Fruit fly (Drosophila melanogaster): Measurements from ENCODE around the gene Tom20.
A peak's percentile ranks its signal among the peaks of the same experiment; 100 is the strongest.

Gene Tom20

DNA sequence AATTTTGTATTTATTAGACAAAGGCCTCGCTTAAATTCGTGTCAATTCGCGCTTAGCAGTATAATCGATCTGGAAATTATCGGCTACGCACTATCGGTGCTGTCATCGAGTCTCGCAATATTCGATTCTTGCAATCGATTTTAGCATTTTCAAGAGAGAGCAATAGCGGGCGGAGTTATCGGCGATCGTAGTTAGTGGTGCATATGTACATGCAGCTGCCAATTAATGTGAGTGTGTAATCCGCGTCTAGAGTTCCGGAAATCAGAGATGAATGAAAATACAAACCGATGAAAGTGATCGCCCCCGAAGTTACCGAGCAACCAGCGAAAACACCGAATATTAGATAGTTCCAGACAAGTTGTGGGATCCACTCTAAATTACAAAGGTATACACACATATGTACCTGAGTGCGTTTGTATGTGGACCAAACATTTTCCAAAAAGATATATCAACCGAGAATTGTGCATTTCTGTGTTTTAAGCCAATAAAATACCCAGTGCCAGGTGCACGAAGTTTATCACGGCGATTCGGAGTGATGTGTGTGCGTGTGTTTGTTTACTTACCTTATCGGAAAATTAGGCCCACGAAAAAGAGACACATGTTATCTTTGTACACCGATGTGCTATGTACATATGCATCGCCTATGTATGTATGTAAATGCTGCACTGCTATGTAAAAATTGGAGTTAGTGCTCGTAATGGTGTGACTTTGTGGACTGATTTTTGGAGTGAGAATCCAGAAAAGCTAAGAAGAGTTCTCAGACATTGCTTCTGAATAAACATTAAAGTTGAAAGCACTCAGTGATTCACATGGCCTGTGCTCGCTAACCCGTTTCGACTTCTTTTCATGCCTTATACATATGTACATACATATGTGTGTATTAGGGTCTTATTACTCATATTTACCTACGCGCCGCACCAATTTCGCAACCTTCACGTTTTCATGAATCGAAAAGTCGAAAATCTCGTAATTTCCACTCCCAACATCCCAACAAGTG is 6.1 kb downstream of the Tom20 start (continued):
- TF ChIP-seq Rfx (GFP tag; IDR thresholded peaks at IDR 0.05), result no peak
- TF ChIP-seq exex (tag; optimal IDR thresholded peaks at IDR 0.05), result no peak
- TF ChIP-seq CG32767 (GFP tag; IDR thresholded peaks at IDR 0.05), result peak; percentile 63; the same call in 1 of the 2 replicates
- TF ChIP-seq ap (GFP tag; IDR thresholded peaks at IDR 0.05), result no peak
- peak; percentile 36 for TF ChIP-seq CG17568 (GFP tag; optimal IDR thresholded peaks at IDR 0.05)
- TF ChIP-seq crol (GFP tag; IDR thresholded peaks at IDR 0.05), result no peak
- peak; percentile 93 for TF ChIP-seq CG16813 (GFP tag; IDR thresholded peaks at IDR 0.05; ENCODE audit: partially characterized antibody)
- no peak for TF ChIP-seq Deaf1 (tag; optimal IDR thresholded peaks at IDR 0.05)
- TF ChIP-seq hth (optimal IDR thresholded peaks at IDR 0.05), result no peak
- no peak for TF ChIP-seq CG12942 (GFP tag; optimal IDR thresholded peaks at IDR 0.05)
- TF ChIP-seq CG10979 (tag; optimal IDR thresholded peaks at IDR 0.05), result no peak
- TF ChIP-seq dm (GFP tag; optimal IDR thresholded peaks at IDR 0.05), result no peak
- TF ChIP-seq CG16815 (GFP tag; optimal IDR thresholded peaks at IDR 0.05), result no peak
- peak; percentile 80; the same call in 2 of the 3 replicates for TF ChIP-seq Doc3 (GFP tag; IDR thresholded peaks at IDR 0.05; ENCODE audit: partially characterized antibody)
- no peak for TF ChIP-seq cwo (GFP tag; optimal IDR thresholded peaks at IDR 0.05)
- no peak for TF ChIP-seq CG3065 (GFP tag; optimal IDR thresholded peaks at IDR 0.05)
- no peak for TF ChIP-seq otp (GFP tag; IDR thresholded peaks at IDR 0.05)
- TF ChIP-seq bsh (GFP tag; optimal IDR thresholded peaks at IDR 0.05), result no peak
- no peak for TF ChIP-seq vfl (GFP tag; optimal IDR thresholded peaks at IDR 0.05)
- peak; percentile 86 for TF ChIP-seq CG2116 (GFP tag; optimal IDR thresholded peaks at IDR 0.05)
- TF ChIP-seq CG31224 (GFP tag; IDR thresholded peaks at IDR 0.05), result no peak
- peak; percentile 96 for TF ChIP-seq vnd (GFP tag; IDR thresholded peaks at IDR 0.05; ENCODE audit: partially characterized antibody)
- peak; percentile 75 for TF ChIP-seq Sry-δ (GFP tag; optimal IDR thresholded peaks at IDR 0.05)
- TF ChIP-seq CG15011 (GFP tag; optimal IDR thresholded peaks at IDR 0.05), result no peak
- TF ChIP-seq HLH54F (GFP tag; optimal IDR thresholded peaks at IDR 0.05), result no peak
- TF ChIP-seq kni (GFP tag; optimal IDR thresholded peaks at IDR 0.05), result peak; percentile 90
- no peak for TF ChIP-seq fru (optimal IDR thresholded peaks at IDR 0.05)
- peak in 1 of 2 experiments; percentile 42 for TF ChIP-seq Pdp1 (GFP tag; optimal IDR thresholded peaks at IDR 0.05)
- TF ChIP-seq onecut (GFP tag; IDR thresholded peaks at IDR 0.05), result peak; percentile 17; the same call in 1 of the 2 replicates
- TF ChIP-seq Chrac-16 (GFP tag; optimal IDR thresholded peaks at IDR 0.05), result no peak
- no peak for TF ChIP-seq sim (GFP tag; IDR thresholded peaks at IDR 0.05)
- no peak for TF ChIP-seq CG7556 (GFP tag; optimal IDR thresholded peaks at IDR 0.05)
- TF ChIP-seq Aef1 (GFP tag; IDR thresholded peaks at IDR 0.05), result no peak
- TF ChIP-seq mld (GFP tag; IDR thresholded peaks at IDR 0.05; ENCODE audit: partially characterized antibody), result peak; percentile 99
- no peak for TF ChIP-seq caup (GFP tag; optimal IDR thresholded peaks at IDR 0.05; ENCODE audit: severe bottlenecking)
- TF ChIP-seq insv (GFP tag; optimal IDR thresholded peaks at IDR 0.05), result no peak
- no peak for TF ChIP-seq CG6683 (GFP tag; optimal IDR thresholded peaks at IDR 0.05)
- TF ChIP-seq Kr (GFP tag; optimal IDR thresholded peaks at IDR 0.05), result no peak
- no peak for TF ChIP-seq pita (GFP tag; optimal IDR thresholded peaks at IDR 0.05)
- TF ChIP-seq seq (GFP tag; IDR thresholded peaks at IDR 0.05), result no peak
- no peak for TF ChIP-seq Myb (GFP tag; optimal IDR thresholded peaks at IDR 0.05)
- no peak for TF ChIP-seq Mes4 (GFP tag; optimal IDR thresholded peaks at IDR 0.05)
- TF ChIP-seq Hr78 (GFP tag; optimal IDR thresholded peaks at IDR 0.05), result no peak
- TF ChIP-seq ash1 (GFP tag; optimal IDR thresholded peaks at IDR 0.05), result no peak
- no peak for TF ChIP-seq CG12155 (GFP tag; optimal IDR thresholded peaks at IDR 0.05)
- TF ChIP-seq Hmr (GFP tag; optimal IDR thresholded peaks at IDR 0.05), result no peak
- peak; percentile 100 for TF ChIP-seq CG7963 (GFP tag; IDR thresholded peaks at IDR 0.05; ENCODE audit: partially characterized antibody)
- TF ChIP-seq ara (GFP tag; IDR thresholded peaks at IDR 0.05), result no peak
